Worm (Caenorhabditis elegans) whole organism, late embryonic: Measurements from ENCODE around the gene sahd-1.

Experiments
- C38D4.7 ChIP-seq: fragments of 200-800 bp; sonication (Bioruptor generic); optimal IDR thresholded peaks from 2 replicates; lab custom pipeline; 2018; ENCODE audit warnings: mild to moderate bottlenecking, missing genetic modification characterization, moderate library complexity, missing compliant biosample characterization
- F13H6.1 ChIP-seq: sonication (generic microtip); optimal IDR thresholded peaks from 2 replicates; lab custom pipeline; 2016; ENCODE audit warnings: missing genetic modification characterization, missing compliant biosample characterization
- K02D7.2 ChIP-seq: sonication (generic microtip); optimal IDR thresholded peaks from 2 replicates; lab custom pipeline; 2017; ENCODE audit warnings: mild to moderate bottlenecking, missing genetic modification characterization, missing compliant biosample characterization
- ama-1 ChIP-seq: fragments of 150-350 bp; optimal IDR thresholded peaks from 2 replicates; lab custom pipeline; 2014
- ceh-48 ChIP-seq: sonication (generic microtip); optimal IDR thresholded peaks from 2 replicates; lab custom pipeline; 2016; ENCODE audit warnings: missing genetic modification characterization, inconsistent platforms, missing compliant biosample characterization
- fkh-10 ChIP-seq: fragments of 150-350 bp; optimal IDR thresholded peaks from 2 replicates; lab custom pipeline; 2014; ENCODE audit warnings: missing biosample characterization, missing genetic modification reagents, missing genetic modification characterization
- fkh-6 ChIP-seq: sonication (generic microtip); optimal IDR thresholded peaks from 2 replicates; lab custom pipeline; 2016; ENCODE audit warnings: missing genetic modification characterization, missing compliant biosample characterization
- hlh-30 ChIP-seq: sonication (generic microtip); optimal IDR thresholded peaks from 2 replicates; lab custom pipeline; 2017; ENCODE audit warnings: antibody characterized with exemption, missing genetic modification characterization, missing compliant biosample characterization; ENCODE audit not compliant: insufficient read depth
- lim-6 ChIP-seq: sonication (generic microtip); optimal IDR thresholded peaks from 2 replicates; lab custom pipeline; 2016; ENCODE audit warnings: missing genetic modification characterization, missing compliant biosample characterization
- nhr-11 ChIP-seq: fragments of 150-350 bp; optimal IDR thresholded peaks from 2 replicates; lab custom pipeline; 2014; ENCODE audit warnings: missing biosample characterization, missing genetic modification characterization
- pha-4 ChIP-seq: fragments of 150-350 bp; optimal IDR thresholded peaks from 2 replicates; lab custom pipeline; 2018; ENCODE audit warnings: missing biosample characterization, missing genetic modification reagents, missing genetic modification characterization
- unc-55 ChIP-seq: sonication (generic microtip); optimal IDR thresholded peaks from 2 replicates; lab custom pipeline; 2017; ENCODE audit warnings: missing biosample characterization, missing genetic modification reagents, missing genetic modification characterization
- unc-86 ChIP-seq: sonication (generic microtip); optimal IDR thresholded peaks from 2 replicates; lab custom pipeline; 2016; ENCODE audit warnings: missing genetic modification characterization, missing compliant biosample characterization
- zip-5 ChIP-seq: sonication (generic microtip); optimal IDR thresholded peaks from 2 replicates; lab custom pipeline; 2016; ENCODE audit warnings: missing genetic modification characterization, missing compliant biosample characterization

DNA sequence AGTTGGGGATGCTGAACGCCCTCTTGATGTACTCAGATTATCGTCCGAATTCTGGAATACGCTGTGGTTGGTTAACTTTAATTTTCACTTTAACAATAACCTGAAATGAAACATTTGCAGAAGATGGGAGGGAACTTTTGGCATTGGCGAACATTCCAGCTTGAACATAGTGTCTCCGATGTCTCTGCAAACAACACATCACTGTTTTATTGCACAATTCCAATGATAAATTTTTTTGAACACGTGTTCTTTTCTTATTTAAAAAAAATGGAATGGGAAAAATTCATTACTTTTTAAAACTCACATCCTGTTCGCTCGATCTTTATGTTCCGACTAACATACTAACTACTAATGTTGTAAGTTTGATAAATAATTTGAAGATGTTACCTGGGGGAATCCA is 14.3 kb downstream of the sahd-1 start, which contains the start of gene fzy-1:
- TF ChIP-seq ceh-48 (tag; lab: Kevin White, UChicago) = no peak
- no peak for TF ChIP-seq K02D7.2 (tag; lab: Kevin White, UChicago)
- no peak for TF ChIP-seq nhr-11 (tag; lab: Kevin White, UChicago)
- no peak for TF ChIP-seq C38D4.7 (GFP tag; lab: Kevin White, UChicago)
- no peak for TF ChIP-seq F13H6.1 (tag; lab: Kevin White, UChicago)
- TF ChIP-seq unc-86 (tag; lab: Kevin White, UChicago) = no peak
- no peak for TF ChIP-seq hlh-30
- TF ChIP-seq fkh-6 = no peak
- TF ChIP-seq pha-4 (tag; lab: Kevin White, UChicago) = no peak
- no peak for TF ChIP-seq lim-6 (tag; lab: Kevin White, UChicago)
- no peak for TF ChIP-seq fkh-10 (GFP tag; lab: Kevin White, UChicago)
- no peak for TF ChIP-seq zip-5 (tag; lab: Kevin White, UChicago)
- no peak for TF ChIP-seq unc-55 (GFP tag; lab: Kevin White, UChicago)
- no peak for TF ChIP-seq ama-1 (lab: Kevin White, UChicago)
